Fruit fly (Drosophila melanogaster): Measurements from ENCODE around the gene Cyp4s3.

DNA sequence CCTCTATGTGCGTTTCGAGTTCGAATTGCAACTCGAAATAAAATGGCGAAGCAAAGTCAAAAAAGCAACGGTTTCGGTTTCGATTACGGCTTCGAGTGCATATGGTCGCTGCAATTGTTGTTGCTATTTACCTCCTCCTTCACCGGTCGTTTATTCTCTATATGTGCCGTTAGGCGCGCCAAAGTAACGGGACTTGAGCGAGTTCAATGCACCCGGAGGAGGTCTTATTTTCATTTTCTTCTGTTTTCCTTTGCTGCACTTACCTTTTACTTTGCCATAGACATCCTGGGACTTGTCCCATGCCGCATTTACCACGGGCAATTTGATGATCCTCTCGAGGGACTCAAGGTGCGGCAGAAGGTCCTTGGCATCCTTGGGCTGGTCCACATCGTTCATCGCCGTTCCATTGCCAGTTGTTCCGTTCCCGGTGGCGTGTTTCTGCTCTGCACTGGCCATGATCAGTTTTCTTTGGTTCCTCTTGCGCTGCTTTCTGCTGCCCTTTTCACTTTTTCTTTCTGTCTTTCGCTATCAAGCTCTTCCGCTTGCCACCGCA is 40.8 kb downstream of the Cyp4s3 start:
- TF ChIP-seq ttk (optimal IDR thresholded peaks at IDR 0.05) (no peak), h (optimal IDR thresholded peaks at IDR 0.05) (no peak), psq (optimal IDR thresholded peaks at IDR 0.05) (no peak), Sin3A (optimal IDR thresholded peaks at IDR 0.05) (no peak)

All from Kc167 (cell line).